Fruit fly (Drosophila melanogaster) whole organism, embryonic: ENCODE results near the gene ck.
A peak's percentile ranks its signal among the peaks of the same experiment; 100 is the strongest.

Source experiments
- ATbp ChIP-seq: fragments of 200-800 bp; sonication (Bioruptor generic); optimal IDR thresholded peaks from 2 replicates; lab custom pipeline; 2017; ENCODE audit warnings: missing biosample characterization, mild to moderate bottlenecking, missing genetic modification characterization, missing genetic modification reagents
- Abd-B ChIP-seq: fragments of 200-800 bp; sonication (Bioruptor generic); optimal IDR thresholded peaks from 2 replicates; lab custom pipeline; 2018; ENCODE audit warnings: missing biosample characterization, mild to moderate bottlenecking, missing genetic modification characterization, moderate library complexity
- CG10565 ChIP-seq: fragments of 200-800 bp; sonication (Bioruptor generic); optimal IDR thresholded peaks from 3 replicates; lab custom pipeline; 2016; ENCODE audit warnings: missing biosample characterization, mild to moderate bottlenecking, missing genetic modification characterization
- CG11723 ChIP-seq: fragments of 200-800 bp; sonication (Bioruptor generic); optimal IDR thresholded peaks from 2 replicates; lab custom pipeline; 2017; ENCODE audit warnings: missing biosample characterization, mild to moderate bottlenecking, missing genetic modification characterization
- CG12744 ChIP-seq: fragments of 200-800 bp; sonication (Bioruptor generic); optimal IDR thresholded peaks from 2 replicates; lab custom pipeline; 2016; ENCODE audit warnings: missing biosample characterization, missing genetic modification characterization
- CG15269 ChIP-seq: fragments of 200-800 bp; sonication (Bioruptor generic); optimal IDR thresholded peaks from 2 replicates; lab custom pipeline; 2018; ENCODE audit warnings: missing biosample characterization, mild to moderate bottlenecking, missing genetic modification characterization, moderate library complexity
- CG17385 ChIP-seq: fragments of 200-800 bp; sonication (Bioruptor generic); optimal IDR thresholded peaks from 3 replicates; lab custom pipeline; 2018; ENCODE audit warnings: missing biosample characterization, mild to moderate bottlenecking, missing genetic modification characterization
- CG17612 ChIP-seq: fragments of 200-800 bp; sonication (Bioruptor generic); IDR thresholded peaks from 2 replicates; pipeline ENCODE4 v1.3.6; 2022; ENCODE audit warnings: missing biosample characterization, missing genetic modification characterization
- CG6689 ChIP-seq: fragments of 200-800 bp; sonication (Bioruptor generic); IDR thresholded peaks from 2 replicates; pipeline ENCODE4 v1.3.6; 2022; ENCODE audit warnings: missing biosample characterization, missing genetic modification characterization
- CG7928 ChIP-seq: fragments of 200-800 bp; sonication (Bioruptor generic); optimal IDR thresholded peaks from 2 replicates; lab custom pipeline; 2017; ENCODE audit warnings: missing biosample characterization, mild to moderate bottlenecking, missing genetic modification characterization
- CG9876 ChIP-seq: fragments of 200-800 bp; sonication (Bioruptor generic); optimal IDR thresholded peaks from 2 replicates; lab custom pipeline; 2016; ENCODE audit warnings: missing biosample characterization, missing genetic modification characterization
- Dad ChIP-seq: fragments of 200-800 bp; sonication (Bioruptor generic); optimal IDR thresholded peaks from 3 replicates; lab custom pipeline; 2016; ENCODE audit warnings: missing biosample characterization, missing genetic modification characterization
- Dbx ChIP-seq: fragments of 200-800 bp; sonication (Bioruptor generic); IDR thresholded peaks from 3 replicates; pipeline ENCODE4 v1.3.6; 2022; ENCODE audit warnings: missing biosample characterization, missing genetic modification characterization
- Dp ChIP-seq: fragments of 200-800 bp; sonication (Bioruptor generic); optimal IDR thresholded peaks from 2 replicates; lab custom pipeline; 2018; ENCODE audit warnings: missing biosample characterization, mild to moderate bottlenecking, missing genetic modification characterization, moderate library complexity
- E2f2 ChIP-seq: fragments of 200-800 bp; sonication (Bioruptor generic); IDR thresholded peaks from 2 replicates; pipeline ENCODE4 v1.3.6; 2022; ENCODE audit warnings: missing biosample characterization, missing genetic modification characterization
- HLH3B ChIP-seq: fragments of 200-800 bp; sonication (Bioruptor generic); IDR thresholded peaks from 2 replicates; pipeline ENCODE4 v1.3.6; 2022; ENCODE audit warnings: missing biosample characterization, missing genetic modification characterization
- Hmr ChIP-seq: fragments of 200-800 bp; sonication (Bioruptor generic); optimal IDR thresholded peaks from 3 replicates; lab custom pipeline; 2017; ENCODE audit warnings: mild to moderate bottlenecking, missing biosample characterization, missing genetic modification reagents, missing genetic modification characterization
- Hr51 ChIP-seq, 2 experiments: fragments of 200-800 bp; sonication (Bioruptor generic); optimal IDR thresholded peaks; 2 replicates in 1 of 2; 3 replicates in 1 of 2; lab custom pipeline; 2016 to 2018; ENCODE audit warnings: missing biosample characterization in 2 of 2, missing genetic modification characterization in 2 of 2, mild to moderate bottlenecking in 1 of 2, moderate library complexity in 1 of 2
- Jarid2 ChIP-seq: fragments of 200-800 bp; sonication (Bioruptor generic); optimal IDR thresholded peaks from 3 replicates; lab custom pipeline; 2017; ENCODE audit warnings: mild to moderate bottlenecking, missing biosample characterization, missing genetic modification reagents, missing genetic modification characterization
- Lpt ChIP-seq: fragments of >200 bp; optimal IDR thresholded peaks from 2 replicates; lab custom pipeline; 2018; ENCODE audit warnings: missing biosample characterization, missing genetic modification characterization
- Opbp ChIP-seq: fragments of 200-800 bp; sonication (Bioruptor generic); IDR thresholded peaks from 3 replicates; pipeline ENCODE4 v1.3.6; 2022; ENCODE audit warnings: missing biosample characterization, missing genetic modification characterization; ENCODE audit not compliant: partially characterized antibody
- Trl ChIP-seq, 3 experiments: fragments of >200 bp in 2 of 3; fragments of 200-800 bp in 1 of 3; sonication (Bioruptor generic) in 1 of 3; optimal IDR thresholded peaks; 2 replicates in 1 of 3; 3 replicates in 2 of 3; lab custom pipeline; 2016 to 2017; ENCODE audit warnings: missing biosample characterization in 1 of 3, missing genetic modification characterization in 1 of 3
- Xbp1 ChIP-seq: fragments of 200-800 bp; sonication (Bioruptor generic); optimal IDR thresholded peaks from 3 replicates; lab custom pipeline; 2016; ENCODE audit warnings: missing biosample characterization, mild to moderate bottlenecking, missing genetic modification characterization
- abd-A ChIP-seq: fragments of 200-800 bp; sonication (Bioruptor generic); optimal IDR thresholded peaks from 3 replicates; lab custom pipeline; 2019; ENCODE audit warnings: missing biosample characterization, mild to moderate bottlenecking, missing genetic modification characterization, moderate library complexity
- ac ChIP-seq: fragments of 200-800 bp; sonication (Bioruptor generic); optimal IDR thresholded peaks from 3 replicates; lab custom pipeline; 2017; ENCODE audit warnings: missing biosample characterization, mild to moderate bottlenecking, missing genetic modification characterization
- cg ChIP-seq: fragments of 200-800 bp; sonication (Bioruptor generic); optimal IDR thresholded peaks from 3 replicates; lab custom pipeline; 2019; ENCODE audit warnings: missing biosample characterization, mild to moderate bottlenecking, missing genetic modification characterization, moderate library complexity
- croc ChIP-seq: fragments of 200-800 bp; sonication (Bioruptor generic); conservative IDR thresholded peaks from 3 replicates; pipeline ENCODE4 v1.3.6; 2022; ENCODE audit warnings: missing biosample characterization, missing genetic modification characterization
- crol ChIP-seq: fragments of 200-800 bp; sonication (Bioruptor generic); IDR thresholded peaks from 2 replicates; pipeline ENCODE4 v1.3.6; 2022; ENCODE audit warnings: missing biosample characterization, missing genetic modification characterization
- fru ChIP-seq: fragments of >200 bp; optimal IDR thresholded peaks from 2 replicates; lab custom pipeline; 2017
- ftz-f1 ChIP-seq: fragments of 200-800 bp; sonication (Bioruptor generic); optimal IDR thresholded peaks from 2 replicates; lab custom pipeline; 2016; ENCODE audit warnings: missing biosample characterization, missing genetic modification characterization
- gce ChIP-seq: fragments of 200-800 bp; sonication (Bioruptor generic); IDR thresholded peaks from 3 replicates; pipeline ENCODE4 v1.3.6; 2022; ENCODE audit warnings: missing biosample characterization, missing genetic modification characterization
- grn ChIP-seq: fragments of 200-800 bp; sonication (Bioruptor generic); optimal IDR thresholded peaks from 3 replicates; lab custom pipeline; 2017; ENCODE audit warnings: missing biosample characterization, missing genetic modification characterization
- gsb ChIP-seq: fragments of 200-800 bp; sonication (Bioruptor generic); IDR thresholded peaks from 2 replicates; pipeline ENCODE4 v1.3.6; 2022; ENCODE audit warnings: missing biosample characterization, missing genetic modification characterization
- inv ChIP-seq: fragments of 200-800 bp; sonication (Bioruptor generic); IDR thresholded peaks from 2 replicates; pipeline ENCODE4 v1.3.6; 2022; ENCODE audit warnings: missing biosample characterization, missing genetic modification characterization; ENCODE audit not compliant: partially characterized antibody
- lbe ChIP-seq: fragments of 200-800 bp; sonication (Bioruptor generic); optimal IDR thresholded peaks from 2 replicates; lab custom pipeline; 2016; ENCODE audit warnings: missing biosample characterization, mild to moderate bottlenecking, missing genetic modification characterization
- luna ChIP-seq: fragments of 200-800 bp; sonication (Bioruptor generic); optimal IDR thresholded peaks from 2 replicates; lab custom pipeline; 2016; ENCODE audit warnings: missing biosample characterization, missing genetic modification characterization
- nerfin-1 ChIP-seq: fragments of 200-800 bp; sonication (Bioruptor generic); optimal IDR thresholded peaks from 3 replicates; lab custom pipeline; 2019; ENCODE audit warnings: missing biosample characterization, mild to moderate bottlenecking, missing genetic modification characterization, moderate library complexity
- nom ChIP-seq: fragments of 200-800 bp; sonication (Bioruptor generic); optimal IDR thresholded peaks from 2 replicates; lab custom pipeline; 2017; ENCODE audit warnings: missing biosample characterization, missing genetic modification characterization, mild to moderate bottlenecking, moderate library complexity, missing genetic modification reagents
- onecut ChIP-seq: fragments of 200-800 bp; sonication (Bioruptor generic); IDR thresholded peaks from 2 replicates; pipeline ENCODE4 v1.3.6; 2022; ENCODE audit warnings: missing biosample characterization, missing genetic modification characterization
- pb ChIP-seq: fragments of 200-800 bp; sonication (Bioruptor generic); optimal IDR thresholded peaks from 3 replicates; lab custom pipeline; 2016; ENCODE audit warnings: missing biosample characterization, missing genetic modification characterization
- slp2 ChIP-seq: fragments of 200-800 bp; sonication (Bioruptor generic); optimal IDR thresholded peaks from 2 replicates; lab custom pipeline; 2016; ENCODE audit warnings: missing biosample characterization, missing genetic modification characterization
- sna ChIP-seq: fragments of 200-800 bp; sonication (Bioruptor generic); IDR thresholded peaks from 2 replicates; pipeline ENCODE4 v1.3.6; 2022; ENCODE audit warnings: missing biosample characterization, missing genetic modification characterization; ENCODE audit not compliant: partially characterized antibody
- trem ChIP-seq: fragments of 200-800 bp; optimal IDR thresholded peaks from 3 replicates; lab custom pipeline; 2019; ENCODE audit warnings: missing biosample characterization, mild to moderate bottlenecking, missing genetic modification characterization, moderate library complexity
- ttk ChIP-seq: fragments of 200-800 bp; sonication (Bioruptor generic); IDR thresholded peaks from 2 replicates; pipeline ENCODE4 v2.1.2; 2022; ENCODE audit warnings: missing biosample characterization, missing genetic modification characterization

The ck gene

DNA sequence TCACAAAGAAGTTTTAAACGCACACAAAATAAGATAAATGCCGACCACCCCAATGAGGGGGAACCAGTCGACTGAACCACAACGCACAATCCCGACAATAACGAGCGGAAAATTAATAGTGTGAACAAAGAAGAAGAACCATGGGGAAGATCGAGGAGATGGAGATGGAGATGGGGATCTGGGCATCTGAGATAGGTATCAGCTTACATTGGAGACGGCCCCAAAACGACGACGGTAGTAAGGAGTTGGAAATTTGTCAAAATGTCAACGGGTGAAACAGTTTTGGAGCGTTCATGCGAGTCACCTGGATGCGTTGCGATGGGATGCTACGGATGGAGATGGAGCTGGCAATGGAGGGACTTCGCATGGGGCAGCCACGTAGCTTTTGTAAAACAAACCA, 49.6 kb upstream of the ck start:
- TF ChIP-seq Hmr (GFP tag; lab: Kevin White, UChicago) (no peak), ac (no peak), pb (GFP tag; lab: Kevin White, UChicago) (no peak), grn (GFP tag; lab: Kevin White, UChicago) (peak; percentile 76), CG17385 (no peak), ttk (GFP tag; lab: Robert Waterston, UW) (no peak), Dbx (no peak), trem (tag; lab: Kevin White, UChicago) (no peak), Opbp (no peak), luna (GFP tag; lab: Kevin White, UChicago) (no peak), croc (GFP tag; lab: Robert Waterston, UW) (no peak), CG15269 (peak; percentile 54), Lpt (no peak), E2f2 (GFP tag; lab: Robert Waterston, UW) (no peak), Xbp1 (GFP tag; lab: Kevin White, UChicago) (no peak), CG12744 (GFP tag; lab: Kevin White, UChicago) (no peak), CG7928 (no peak)
- TF ChIP-seq, all 482 proteins: peak for 2

DNA sequence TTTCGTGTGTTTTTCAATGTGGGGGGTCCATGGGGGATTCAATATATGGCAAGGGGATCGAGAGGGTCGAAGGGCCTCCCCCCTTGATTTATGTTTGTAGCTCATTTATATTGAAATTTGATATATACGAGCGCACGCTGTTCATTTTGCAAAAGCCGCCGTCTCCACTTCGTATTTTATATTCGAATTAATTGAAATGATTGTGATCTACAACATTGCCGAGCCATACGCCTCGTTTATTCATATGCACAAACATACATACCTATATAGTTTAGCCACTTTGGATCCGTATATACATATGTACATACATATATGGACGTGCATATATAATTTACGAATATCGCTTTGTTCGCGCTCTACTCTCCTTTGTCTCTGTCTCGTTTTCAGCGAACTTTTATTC, 48.4 kb upstream of the ck start:
- TF ChIP-seq Abd-B (GFP tag; lab: Kevin White, UChicago) (peak; percentile 2), CG10565 (GFP tag; lab: Kevin White, UChicago) (no peak), CG15269 (peak; percentile 69)

DNA sequence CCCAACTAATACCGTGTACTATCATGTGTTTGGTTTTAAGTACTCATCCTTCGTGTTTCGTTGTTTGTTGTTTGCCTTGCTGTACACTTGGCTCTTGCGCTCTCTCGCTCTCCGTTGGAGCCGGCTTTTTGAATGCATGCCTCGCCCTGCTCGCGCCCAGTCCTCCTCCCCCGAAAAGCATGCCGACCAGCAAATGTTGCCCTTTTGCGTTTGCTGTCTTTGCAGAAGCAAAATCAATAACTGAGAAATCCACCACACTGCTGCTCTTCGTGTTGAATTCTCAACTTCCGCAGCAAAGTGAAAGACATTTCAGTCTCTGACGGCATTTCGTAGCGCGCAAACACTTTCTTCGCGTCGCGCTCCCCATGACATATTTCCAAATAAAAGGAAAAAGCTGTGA, 16.8 kb upstream of the ck start, which contains the start of gene wwk:
Gene wwk (plus strand): TSS at position 312 of the 400 bp plus-strand sequence.
- TF ChIP-seq crol (peak; percentile 52; the same call in 1 of the 2 replicates), ATbp (GFP tag; lab: Kevin White, UChicago) (peak; percentile 33), sna (GFP tag; lab: Robert Waterston, UW) (0 out of 2 replicates have a peak, but pooled peaks have one; percentile 19), Trl (optimal IDR thresholded peaks at IDR 0.05; lab: Kevin White, UChicago) (peak; percentile 24 to 31), Trl (GFP tag; optimal IDR thresholded peaks at IDR 0.05; lab: Kevin White, UChicago) (no peak), onecut (GFP tag; lab: Robert Waterston, UW) (peak; percentile 98), Hr51 (GFP tag; optimal IDR thresholded peaks at IDR 0.05; lab: Kevin White, UChicago) (peak in 1 of 2 experiments; percentile 2), fru (lab: Kevin White, UChicago) (no peak), CG12744 (GFP tag; lab: Kevin White, UChicago) (no peak), Jarid2 (peak; percentile 49), nerfin-1 (tag; lab: Kevin White, UChicago) (peak; percentile 56), Dp (no peak), gce (GFP tag; lab: Robert Waterston, UW) (peak; percentile 33; the same call in 1 of the 3 replicates), abd-A (tag; lab: Kevin White, UChicago) (peak; percentile 28), HLH3B (0 out of 2 replicates have a peak, but pooled peaks have one; percentile 14)
- TF ChIP-seq, all 482 proteins: peak for 11

DNA sequence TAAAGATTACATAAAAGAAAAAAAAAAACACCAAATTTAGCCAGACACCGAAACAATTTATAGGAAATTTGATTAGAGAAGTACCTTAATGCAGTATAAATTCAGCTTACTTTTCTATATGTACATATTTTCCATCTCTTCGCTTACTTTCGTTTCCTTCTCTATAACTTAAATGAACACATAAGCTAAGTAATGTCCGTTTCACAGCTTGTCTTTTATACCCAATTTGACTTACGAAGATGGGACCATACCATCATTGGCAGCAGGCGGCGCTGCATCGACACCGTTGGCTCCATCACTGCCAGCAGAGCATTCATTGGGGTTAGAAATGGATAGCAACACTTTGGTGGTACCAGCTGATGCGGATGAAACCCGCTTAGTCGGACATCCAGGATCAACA, 12.6 kb upstream of the ck start, which contains the start of gene vig:
Gene vig (minus strand): TSS at position 101 of the 400 bp plus-strand sequence.
- TF ChIP-seq inv (no peak), cg (GFP tag; lab: Kevin White, UChicago) (no peak), CG6689 (GFP tag; lab: Robert Waterston, UW) (no peak), Dad (GFP tag; lab: Kevin White, UChicago) (no peak), Dbx (no peak), slp2 (no peak), CG11723 (GFP tag; lab: Kevin White, UChicago) (no peak), gsb (no peak), nom (GFP tag; lab: Kevin White, UChicago) (no peak), CG17612 (GFP tag; lab: Robert Waterston, UW) (no peak), ftz-f1 (no peak), CG9876 (no peak), lbe (no peak)
